Worm (Caenorhabditis elegans): ENCODE results near the gene coh-1.

Gene coh-1

ce11 chrX:7416082-7416481 is 58.7 kb downstream of the coh-1 start, which contains the start of gene C10A4.1:
C10A4.1 (plus strand) TSS chrX:7416382.
- TF ChIP-seq sdz-12 (GFP tag; optimal IDR thresholded peaks at IDR 0.05) (no peak), lin-29 (GFP tag; IDR thresholded peaks at IDR 0.05) (no peak), F37D6.2 (tag; optimal IDR thresholded peaks at IDR 0.05) (no peak), Y5F2A.4 (GFP tag; optimal IDR thresholded peaks at IDR 0.05) (no peak), aha-1 (tag) (no peak), hmg-1.1 (GFP tag; IDR thresholded peaks at IDR 0.05) (no peak), ZK546.5 (tag; optimal IDR thresholded peaks at IDR 0.05) (no peak), nhr-10 (tag; optimal IDR thresholded peaks at IDR 0.05) (no peak), mes-2 (tag; optimal IDR thresholded peaks at IDR 0.05; ENCODE audit: poor library complexity, severe bottlenecking) (no peak), dmd-6 (GFP tag; IDR thresholded peaks at IDR 0.05) (no peak), jun-1 (tag; optimal IDR thresholded peaks at IDR 0.05) (no peak), egl-43 (GFP tag; IDR thresholded peaks at IDR 0.05) (no peak), gei-8 (GFP tag; optimal IDR thresholded peaks at IDR 0.05) (no peak), nhr-77 (tag; optimal IDR thresholded peaks at IDR 0.05) (no peak), lin-38 (GFP tag; IDR thresholded peaks at IDR 0.05) (no peak)

ce11 chrX:7415420-7415819 is 59.4 kb downstream of the coh-1 start, which contains the start of gene C10A4.7:
C10A4.7 (minus strand) TSS chrX:7415520.
- no peak for TF ChIP-seq Y48G9A.11 (GFP tag; IDR thresholded peaks at IDR 0.05)
- no peak for TF ChIP-seq spr-3 (GFP tag; optimal IDR thresholded peaks at IDR 0.05)
- TF ChIP-seq zip-11 (GFP tag; IDR thresholded peaks at IDR 0.05) = no peak
